Worm (Caenorhabditis elegans) whole organism, mixed stage, embryonic: Measurements from ENCODE around the gene srt-23.

Source experiments
- bed-3 ChIP-seq: fragments of 200-800 bp; sonication (Bioruptor generic); optimal IDR thresholded peaks from 3 replicates; lab custom pipeline; 2018; ENCODE audit warnings: mild to moderate bottlenecking, missing genetic modification characterization, moderate library complexity, missing compliant biosample characterization
- cnd-1 ChIP-seq: fragments of 200-800 bp; sonication (Bioruptor generic); optimal IDR thresholded peaks from 2 replicates; lab custom pipeline; 2018; ENCODE audit warnings: mild to moderate bottlenecking, missing genetic modification characterization, missing compliant biosample characterization
- drap-1 ChIP-seq: fragments of 200-800 bp; sonication (Bioruptor generic); optimal IDR thresholded peaks from 3 replicates; lab custom pipeline; 2018; ENCODE audit warnings: mild to moderate bottlenecking, missing genetic modification characterization, missing compliant biosample characterization
- flh-1 ChIP-seq: fragments of 200-800 bp; sonication (Bioruptor generic); optimal IDR thresholded peaks from 2 replicates; lab custom pipeline; 2018; ENCODE audit warnings: mild to moderate bottlenecking, missing genetic modification characterization, moderate library complexity, missing compliant biosample characterization
- ham-2 ChIP-seq: fragments of 200-800 bp; sonication (Bioruptor generic); optimal IDR thresholded peaks from 2 replicates; lab custom pipeline; 2018; ENCODE audit warnings: mild to moderate bottlenecking, missing genetic modification characterization, missing compliant biosample characterization
- hlh-1 ChIP-seq: fragments of 150-350 bp; optimal IDR thresholded peaks from 2 replicates; lab custom pipeline; 2014; ENCODE audit warnings: missing biosample characterization, missing genetic modification reagents, missing genetic modification characterization
- lsy-2 ChIP-seq: fragments of 150-350 bp; optimal IDR thresholded peaks from 2 replicates; lab custom pipeline; 2014; ENCODE audit warnings: missing biosample characterization, missing genetic modification characterization
- mab-5 ChIP-seq: fragments of 150-350 bp; optimal IDR thresholded peaks from 2 replicates; lab custom pipeline; 2014; ENCODE audit warnings: missing biosample characterization, missing genetic modification characterization
- mep-1 ChIP-seq: fragments of 150-350 bp; optimal IDR thresholded peaks from 2 replicates; lab custom pipeline; 2017; ENCODE audit warnings: missing biosample characterization, missing genetic modification reagents, missing genetic modification characterization, inconsistent platforms
- nhr-12 ChIP-seq: fragments of 150-350 bp; optimal IDR thresholded peaks from 2 replicates; lab custom pipeline; 2014; ENCODE audit warnings: missing biosample characterization, missing genetic modification characterization
- nhr-2 ChIP-seq: fragments of 150-350 bp; optimal IDR thresholded peaks from 2 replicates; lab custom pipeline; 2014; ENCODE audit warnings: missing biosample characterization, missing genetic modification characterization
- pha-4 ChIP-seq: fragments of 150-350 bp; optimal IDR thresholded peaks from 2 replicates; lab custom pipeline; 2018; ENCODE audit warnings: missing biosample characterization, missing genetic modification reagents, missing genetic modification characterization
- sem-2 ChIP-seq: fragments of 200-800 bp; sonication (Bioruptor generic); optimal IDR thresholded peaks from 2 replicates; lab custom pipeline; 2018; ENCODE audit warnings: mild to moderate bottlenecking, missing genetic modification characterization, missing compliant biosample characterization
- sptf-1 ChIP-seq: sonication (generic microtip); optimal IDR thresholded peaks from 2 replicates; lab custom pipeline; 2017; ENCODE audit warnings: mild to moderate bottlenecking, missing genetic modification characterization, moderate library complexity, missing compliant biosample characterization
- tbx-8 ChIP-seq: fragments of 200-800 bp; sonication (Bioruptor generic); optimal IDR thresholded peaks from 2 replicates; lab custom pipeline; 2018; ENCODE audit warnings: mild to moderate bottlenecking, missing genetic modification characterization, moderate library complexity, missing compliant biosample characterization
- unc-120 ChIP-seq: sonication (generic microtip); optimal IDR thresholded peaks from 2 replicates; lab custom pipeline; 2017; ENCODE audit warnings: missing genetic modification characterization, missing compliant biosample characterization; ENCODE audit not compliant: poor library complexity, severe bottlenecking
- unc-39 ChIP-seq: fragments of 150-350 bp; optimal IDR thresholded peaks from 2 replicates; lab custom pipeline; 2014; ENCODE audit warnings: missing biosample characterization, missing genetic modification characterization
- ztf-11 ChIP-seq: fragments of 150-350 bp; optimal IDR thresholded peaks from 2 replicates; lab custom pipeline; 2014; ENCODE audit warnings: missing biosample characterization, missing genetic modification characterization

The srt-23 gene

DNA sequence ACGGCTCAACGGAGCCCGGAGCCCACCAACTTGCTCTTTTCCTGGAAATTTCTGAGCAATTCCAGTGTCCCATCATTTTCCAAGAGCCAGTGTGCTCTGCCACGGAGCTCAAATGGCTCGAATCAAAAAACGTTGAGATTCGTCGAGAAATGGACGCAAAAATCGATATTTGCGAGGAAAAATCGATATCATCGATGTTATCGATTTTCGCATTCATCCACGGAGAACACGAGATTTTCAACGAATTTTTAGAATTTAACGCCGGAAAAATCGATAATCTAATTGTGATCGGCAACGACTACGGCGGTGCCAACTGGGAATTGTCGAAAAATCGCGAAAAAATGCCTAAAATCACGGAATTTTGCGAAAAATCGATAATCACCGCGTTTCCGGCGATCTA lies 49.2 kb downstream of the srt-23 start:
- TF ChIP-seq nhr-12 (tag; lab: Kevin White, UChicago), result no peak
- TF ChIP-seq mep-1 (tag; lab: Kevin White, UChicago), result no peak
- no peak for TF ChIP-seq cnd-1 (tag; lab: Kevin White, UChicago)

DNA sequence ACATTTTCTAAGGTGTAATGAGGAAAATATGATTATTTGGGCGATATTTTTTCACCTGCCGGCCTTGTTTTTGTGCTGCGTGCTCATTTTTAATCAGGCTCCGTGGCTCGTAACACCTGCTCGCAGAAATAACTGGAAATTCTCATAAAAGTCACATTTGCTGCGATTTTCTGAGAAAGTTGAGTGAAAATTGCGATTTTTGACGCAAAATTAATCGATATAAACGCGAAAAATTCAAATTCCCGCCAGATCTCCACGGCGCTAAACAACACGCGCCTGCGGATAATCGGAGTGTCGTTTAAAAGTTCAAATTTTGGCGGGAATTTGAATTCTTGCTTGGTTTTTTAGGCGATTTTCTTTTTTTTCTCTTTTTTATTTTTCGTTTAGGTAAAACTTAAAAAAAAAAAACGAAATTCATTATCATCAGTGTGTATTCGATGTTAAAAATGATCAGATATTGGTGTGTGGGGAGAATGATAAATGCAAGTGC lies 50.6 kb downstream of the srt-23 start, which contains the start of gene Y55F3BL.6:
Gene Y55F3BL.6, minus strand, starts transcription at position 51 of the 490 bp plus-strand sequence.
- TF ChIP-seq ztf-11 (no peak), bed-3 (GFP tag; lab: Kevin White, UChicago) (no peak), cnd-1 (tag; lab: Kevin White, UChicago) (no peak), tbx-8 (GFP tag; lab: Kevin White, UChicago) (no peak), pha-4 (tag; lab: Kevin White, UChicago) (no peak), unc-120 (tag; lab: Kevin White, UChicago) (no peak), nhr-2 (tag; lab: Kevin White, UChicago) (no peak), sem-2 (GFP tag; lab: Kevin White, UChicago) (no peak), mab-5 (tag; lab: Kevin White, UChicago) (no peak), ham-2 (no peak), flh-1 (no peak), hlh-1 (tag; lab: Kevin White, UChicago) (no peak), lsy-2 (no peak), sptf-1 (tag; lab: Kevin White, UChicago) (no peak), drap-1 (GFP tag; lab: Kevin White, UChicago) (no peak), unc-39 (tag; lab: Kevin White, UChicago) (no peak)
